Worm (Caenorhabditis elegans) whole organism, young adult: ENCODE data around the gene dhc-4.

Experiments used
- B0019.2 ChIP-seq: fragments of 200-800 bp; sonication (Bioruptor generic); conservative IDR thresholded peaks from 2 replicates; pipeline ENCODE4 v1.3.6; 2022; ENCODE audit warnings: missing genetic modification reagents, missing genetic modification characterization, missing compliant biosample characterization
- F49E8.2 ChIP-seq: sonication (generic microtip); optimal IDR thresholded peaks from 3 replicates; lab custom pipeline; 2017; ENCODE audit warnings: missing genetic modification characterization, mild to moderate bottlenecking, missing compliant biosample characterization, antibody characterized with exemption, moderate library complexity; ENCODE audit not compliant: insufficient read depth
- ama-1 ChIP-seq, 3 experiments: fragments of 150-350 bp in 1 of 3; sonication (generic microtip) in 2 of 3; optimal IDR thresholded peaks; 2 replicates each; lab custom pipeline; 2014 to 2018; ENCODE audit warnings: missing biosample characterization in 2 of 3, missing genetic modification characterization in 2 of 3, missing genetic modification reagents in 2 of 3
- attf-6 ChIP-seq: fragments of 200-800 bp; sonication (Bioruptor generic); IDR thresholded peaks from 2 replicates; pipeline ENCODE4 v1.3.6; 2022; ENCODE audit warnings: missing genetic modification reagents, missing genetic modification characterization, missing compliant biosample characterization
- ccch-3 ChIP-seq: fragments of 200-800 bp; sonication (Bioruptor generic); optimal IDR thresholded peaks from 2 replicates; lab custom pipeline; 2018; ENCODE audit warnings: mild to moderate bottlenecking, missing genetic modification characterization, missing compliant biosample characterization
- ets-4 ChIP-seq: fragments of 200-800 bp; sonication (Bioruptor generic); optimal IDR thresholded peaks from 2 replicates; lab custom pipeline; 2018; ENCODE audit warnings: mild to moderate bottlenecking, missing genetic modification characterization, missing compliant biosample characterization
- madf-3 ChIP-seq: fragments of 200-800 bp; sonication (Bioruptor generic); IDR thresholded peaks from 2 replicates; pipeline ENCODE4 v1.3.6; 2022; ENCODE audit warnings: missing genetic modification reagents, missing genetic modification characterization, missing compliant biosample characterization
- pbrm-1 ChIP-seq: fragments of 200-800 bp; sonication (Bioruptor generic); IDR thresholded peaks from 2 replicates; pipeline ENCODE4 v1.3.6; 2022; ENCODE audit warnings: missing genetic modification reagents, missing genetic modification characterization, missing compliant biosample characterization
- sdz-38 ChIP-seq: sonication (generic microtip); optimal IDR thresholded peaks from 2 replicates; lab custom pipeline; 2016; ENCODE audit warnings: missing genotype, missing genetic modification characterization, missing compliant biosample characterization
- unc-130 ChIP-seq: sonication (generic microtip); optimal IDR thresholded peaks from 2 replicates; lab custom pipeline; 2016; ENCODE audit warnings: missing genetic modification reagents, missing genetic modification characterization, missing compliant biosample characterization
- unc-62 ChIP-seq: fragments of 150-350 bp; optimal IDR thresholded peaks from 2 replicates; lab custom pipeline; 2014; ENCODE audit warnings: missing biosample characterization, missing genetic modification reagents, missing genetic modification characterization
- ztf-6 ChIP-seq: fragments of 200-800 bp; sonication (Bioruptor generic); IDR thresholded peaks from 2 replicates; pipeline ENCODE4 v1.3.6; 2022; ENCODE audit warnings: missing genetic modification reagents, missing genetic modification characterization, missing compliant biosample characterization

ce11 chrIII:10951713-10952112, 18.0 kb upstream of the dhc-4 start:
- TF ChIP-seq ztf-6 (GFP tag; lab: Robert Waterston, UW) (no peak), madf-3 (no peak), ama-1 (optimal IDR thresholded peaks at IDR 0.05; lab: Kevin White, UChicago) (no peak), ama-1 (GFP tag; optimal IDR thresholded peaks at IDR 0.05; lab: Kevin White, UChicago) (no peak), sdz-38 (tag; lab: Kevin White, UChicago) (no peak), pbrm-1 (GFP tag; lab: Robert Waterston, UW) (no peak), unc-62 (GFP tag; lab: Kevin White, UChicago) (no peak), ccch-3 (GFP tag; lab: Kevin White, UChicago) (no peak), ets-4 (GFP tag; lab: Kevin White, UChicago) (no peak), unc-130 (no peak), attf-6 (GFP tag; lab: Robert Waterston, UW) (no peak), B0019.2 (GFP tag; lab: Robert Waterston, UW) (no peak), F49E8.2 (no peak)
